Worm (Caenorhabditis elegans) whole organism, late embryonic: ENCODE results near the gene grl-12.

Source experiments
- ceh-45 ChIP-seq: fragments of 200-800 bp; sonication (Bioruptor generic); IDR thresholded peaks from 2 replicates; pipeline ENCODE4 v1.3.6; 2022; ENCODE audit warnings: missing genetic modification reagents, missing genetic modification characterization, missing compliant biosample characterization
- fkh-10 ChIP-seq: fragments of 150-350 bp; optimal IDR thresholded peaks from 2 replicates; lab custom pipeline; 2014; ENCODE audit warnings: missing biosample characterization, missing genetic modification reagents, missing genetic modification characterization
- nhr-11 ChIP-seq: fragments of 150-350 bp; optimal IDR thresholded peaks from 2 replicates; lab custom pipeline; 2014; ENCODE audit warnings: missing biosample characterization, missing genetic modification characterization

- TF ChIP-seq ceh-45 (GFP tag; lab: Robert Waterston, UW) (no peak), nhr-11 (tag; lab: Kevin White, UChicago) (no peak), fkh-10 (GFP tag; lab: Kevin White, UChicago) (no peak)
These were observed 50.3 kb downstream of the grl-12 start for ce11 chrV:8586472-8586871.
